Fruit fly (Drosophila melanogaster) whole organism, pupa: ENCODE data around the gene CG42588.

ENCODE experiments used
- CG10348 ChIP-seq: fragments of 200-800 bp; sonication (Bioruptor generic); IDR thresholded peaks from 2 replicates; pipeline ENCODE4 v1.3.6; 2022; ENCODE audit warnings: missing biosample characterization, missing genetic modification characterization
- CG12605 ChIP-seq: fragments of 200-800 bp; sonication (Bioruptor generic); IDR thresholded peaks from 2 replicates; pipeline ENCODE4 v1.3.6; 2022; ENCODE audit warnings: missing biosample characterization, missing genetic modification characterization
- CG17806 ChIP-seq: fragments of 200-800 bp; sonication (Bioruptor generic); optimal IDR thresholded peaks from 2 replicates; lab custom pipeline; 2018; ENCODE audit warnings: missing biosample characterization, mild to moderate bottlenecking, missing genetic modification characterization, moderate library complexity
- CG32121 ChIP-seq: fragments of 200-800 bp; sonication (Bioruptor generic); IDR thresholded peaks from 2 replicates; pipeline ENCODE4 v1.3.6; 2022; ENCODE audit warnings: missing biosample characterization, missing genetic modification characterization
- CG8301 ChIP-seq: fragments of 200-800 bp; sonication (Bioruptor generic); optimal IDR thresholded peaks from 2 replicates; lab custom pipeline; 2018; ENCODE audit warnings: missing biosample characterization, mild to moderate bottlenecking, missing genetic modification characterization
- Pif1B ChIP-seq: fragments of 200-800 bp; sonication (Bioruptor generic); optimal IDR thresholded peaks from 3 replicates; lab custom pipeline; 2016; ENCODE audit warnings: missing biosample characterization, missing genetic modification characterization
- Snoo ChIP-seq: fragments of 200-800 bp; sonication (Bioruptor generic); optimal IDR thresholded peaks from 3 replicates; lab custom pipeline; 2017; ENCODE audit warnings: missing biosample characterization, mild to moderate bottlenecking, missing genetic modification characterization, inconsistent platforms
- fd96Ca ChIP-seq: fragments of 200-800 bp; sonication (Bioruptor generic); IDR thresholded peaks from 3 replicates; pipeline ENCODE4 v1.3.6; 2022; ENCODE audit warnings: missing biosample characterization, missing genetic modification characterization
- gl ChIP-seq: fragments of 200-800 bp; sonication (Bioruptor generic); optimal IDR thresholded peaks from 2 replicates; lab custom pipeline; 2018; ENCODE audit warnings: missing biosample characterization, mild to moderate bottlenecking, missing genetic modification characterization

DNA sequence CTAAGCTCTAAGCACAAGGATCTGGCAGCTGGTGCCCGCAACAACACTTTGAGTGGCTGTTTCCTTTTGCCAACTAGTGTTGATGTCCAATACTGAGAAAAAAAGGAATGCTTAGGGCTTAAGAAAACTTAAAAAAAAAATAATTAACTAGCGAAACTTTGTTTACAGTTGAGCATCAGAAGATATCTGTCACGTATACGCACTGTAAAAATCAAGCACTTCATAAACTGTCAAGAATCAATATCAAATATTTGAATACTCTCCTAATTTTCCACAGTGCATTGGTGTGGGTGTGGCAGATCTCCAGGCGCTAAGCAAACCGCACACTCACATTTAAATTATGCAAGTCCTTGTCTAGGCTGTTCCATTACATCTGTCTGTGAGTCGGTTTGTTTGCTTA, 60.2 kb downstream of the CG42588 start:
- no peak for TF ChIP-seq CG8301 (tag; lab: Kevin White, UChicago)
- TF ChIP-seq gl (tag; lab: Kevin White, UChicago): no peak
- no peak for TF ChIP-seq CG32121 (GFP tag; lab: Robert Waterston, UW)
- no peak for TF ChIP-seq CG12605 (GFP tag; lab: Robert Waterston, UW)
- TF ChIP-seq Snoo: no peak
- no peak for TF ChIP-seq CG17806
- TF ChIP-seq Pif1B (GFP tag; lab: Kevin White, UChicago): no peak
- TF ChIP-seq CG10348 (GFP tag; lab: Robert Waterston, UW): no peak
- no peak for TF ChIP-seq fd96Ca (GFP tag; lab: Robert Waterston, UW)
